Fruit fly (Drosophila melanogaster) whole organism, embryonic: ENCODE results near the gene Rcd2.

Experiments
- Bgb ChIP-seq: fragments of 200-800 bp; sonication (Bioruptor generic); IDR thresholded peaks from 2 replicates; pipeline ENCODE4 v1.3.6; 2022; ENCODE audit warnings: missing biosample characterization, missing genetic modification characterization; ENCODE audit not compliant: partially characterized antibody
- BtbVII ChIP-seq: fragments of 200-800 bp; sonication (Bioruptor generic); optimal IDR thresholded peaks from 3 replicates; lab custom pipeline; 2017; ENCODE audit warnings: missing biosample characterization, mild to moderate bottlenecking, missing genetic modification characterization
- CG10462 ChIP-seq: fragments of 200-800 bp; sonication (Bioruptor generic); optimal IDR thresholded peaks from 2 replicates; lab custom pipeline; 2016; ENCODE audit warnings: missing biosample characterization, missing genetic modification characterization
- CG11504 ChIP-seq: fragments of 200-800 bp; sonication (Bioruptor generic); optimal IDR thresholded peaks from 3 replicates; lab custom pipeline; 2019; ENCODE audit warnings: missing biosample characterization, mild to moderate bottlenecking, missing genetic modification characterization, moderate library complexity
- CG12299 ChIP-seq: fragments of 200-800 bp; sonication (Bioruptor generic); optimal IDR thresholded peaks from 2 replicates; lab custom pipeline; 2018; ENCODE audit warnings: missing biosample characterization, mild to moderate bottlenecking, missing genetic modification characterization
- CG13894 ChIP-seq: fragments of 200-800 bp; sonication (Bioruptor generic); optimal IDR thresholded peaks from 3 replicates; lab custom pipeline; 2018; ENCODE audit warnings: missing biosample characterization, mild to moderate bottlenecking, missing genetic modification characterization, moderate library complexity
- CG16863 ChIP-seq: fragments of 200-800 bp; sonication (Bioruptor generic); optimal IDR thresholded peaks from 3 replicates; lab custom pipeline; 2016; ENCODE audit warnings: missing biosample characterization, missing genetic modification characterization
- CG17612 ChIP-seq: fragments of 200-800 bp; sonication (Bioruptor generic); IDR thresholded peaks from 2 replicates; pipeline ENCODE4 v1.3.6; 2022; ENCODE audit warnings: missing biosample characterization, missing genetic modification characterization
- CG1792 ChIP-seq: fragments of 200-800 bp; sonication (Bioruptor generic); optimal IDR thresholded peaks from 2 replicates; lab custom pipeline; 2016; ENCODE audit warnings: missing biosample characterization, missing genetic modification characterization
- CG2678 ChIP-seq: fragments of 200-800 bp; sonication (Bioruptor generic); optimal IDR thresholded peaks from 3 replicates; lab custom pipeline; 2019; ENCODE audit warnings: missing biosample characterization, mild to moderate bottlenecking, missing genetic modification characterization, moderate library complexity
- CG2712 ChIP-seq: fragments of 200-800 bp; optimal IDR thresholded peaks from 3 replicates; lab custom pipeline; 2019; ENCODE audit warnings: missing biosample characterization, mild to moderate bottlenecking, missing genetic modification characterization, moderate library complexity
- CG33557 ChIP-seq: fragments of 200-800 bp; sonication (Bioruptor generic); optimal IDR thresholded peaks from 2 replicates; lab custom pipeline; 2019; ENCODE audit warnings: missing biosample characterization, mild to moderate bottlenecking, missing genetic modification characterization, moderate library complexity
- CG4282 ChIP-seq: fragments of 200-800 bp; sonication (Bioruptor generic); optimal IDR thresholded peaks from 2 replicates; lab custom pipeline; 2016; ENCODE audit warnings: missing biosample characterization, missing genetic modification characterization
- CG4820 ChIP-seq: fragments of 200-800 bp; sonication (Bioruptor generic); optimal IDR thresholded peaks from 3 replicates; lab custom pipeline; 2016; ENCODE audit warnings: missing biosample characterization, missing genetic modification characterization
- CG6765 ChIP-seq: fragments of 200-800 bp; sonication (Bioruptor generic); optimal IDR thresholded peaks from 3 replicates; lab custom pipeline; 2017; ENCODE audit warnings: missing biosample characterization, mild to moderate bottlenecking, missing genetic modification characterization
- CG7556 ChIP-seq: fragments of 200-800 bp; sonication (Bioruptor generic); optimal IDR thresholded peaks from 2 replicates; lab custom pipeline; 2017; ENCODE audit warnings: missing biosample characterization, mild to moderate bottlenecking, missing genetic modification characterization
- CG9797 ChIP-seq: fragments of 200-800 bp; sonication (Bioruptor generic); optimal IDR thresholded peaks from 3 replicates; lab custom pipeline; 2018; ENCODE audit warnings: missing biosample characterization, mild to moderate bottlenecking, missing genetic modification characterization
- CoRest ChIP-seq: fragments of 200-800 bp; sonication (Bioruptor generic); optimal IDR thresholded peaks from 3 replicates; lab custom pipeline; 2018; ENCODE audit warnings: missing biosample characterization, mild to moderate bottlenecking, missing genetic modification characterization, moderate library complexity
- Deaf1 ChIP-seq: fragments of 200-800 bp; optimal IDR thresholded peaks from 3 replicates; lab custom pipeline; 2019; ENCODE audit warnings: missing biosample characterization, mild to moderate bottlenecking, missing genetic modification characterization, moderate library complexity
- Drgx ChIP-seq: fragments of 200-800 bp; sonication (Bioruptor generic); IDR thresholded peaks from 2 replicates; pipeline ENCODE4 v1.3.6; 2022; ENCODE audit warnings: missing biosample characterization, missing genetic modification characterization
- Elba2 ChIP-seq: fragments of 200-800 bp; sonication (Bioruptor generic); optimal IDR thresholded peaks from 3 replicates; lab custom pipeline; 2016; ENCODE audit warnings: missing biosample characterization, missing genetic modification characterization
- Hmr ChIP-seq: fragments of 200-800 bp; sonication (Bioruptor generic); optimal IDR thresholded peaks from 3 replicates; lab custom pipeline; 2017; ENCODE audit warnings: mild to moderate bottlenecking, missing biosample characterization, missing genetic modification reagents, missing genetic modification characterization
- Hr39 ChIP-seq: fragments of >200 bp; optimal IDR thresholded peaks from 2 replicates; lab custom pipeline; 2017
- Meics ChIP-seq: fragments of 200-800 bp; sonication (Bioruptor generic); optimal IDR thresholded peaks from 2 replicates; lab custom pipeline; 2017; ENCODE audit warnings: missing biosample characterization, mild to moderate bottlenecking, missing genetic modification characterization
- Nf-YC ChIP-seq: fragments of 200-800 bp; optimal IDR thresholded peaks from 3 replicates; lab custom pipeline; 2019; ENCODE audit warnings: missing biosample characterization, mild to moderate bottlenecking, missing genetic modification characterization, moderate library complexity
- Sox100B ChIP-seq: fragments of 200-800 bp; sonication (Bioruptor generic); optimal IDR thresholded peaks from 3 replicates; lab custom pipeline; 2018; ENCODE audit warnings: missing biosample characterization, mild to moderate bottlenecking, missing genetic modification characterization
- Sry-β ChIP-seq: fragments of 200-800 bp; sonication (Bioruptor generic); optimal IDR thresholded peaks from 2 replicates; lab custom pipeline; 2018; ENCODE audit warnings: missing biosample characterization, mild to moderate bottlenecking, missing genetic modification characterization, moderate library complexity
- TFAM ChIP-seq: fragments of 200-800 bp; sonication (Bioruptor generic); optimal IDR thresholded peaks from 2 replicates; lab custom pipeline; 2017; ENCODE audit warnings: missing biosample characterization, missing genetic modification characterization, inconsistent platforms
- abd-A ChIP-seq: fragments of 200-800 bp; sonication (Bioruptor generic); optimal IDR thresholded peaks from 3 replicates; lab custom pipeline; 2019; ENCODE audit warnings: missing biosample characterization, mild to moderate bottlenecking, missing genetic modification characterization, moderate library complexity
- bigmax ChIP-seq: fragments of 200-800 bp; sonication (Bioruptor generic); optimal IDR thresholded peaks from 2 replicates; lab custom pipeline; 2018; ENCODE audit warnings: missing biosample characterization, mild to moderate bottlenecking, missing genetic modification characterization
- danr ChIP-seq: fragments of 200-800 bp; sonication (Bioruptor generic); IDR thresholded peaks from 2 replicates; pipeline ENCODE4 v1.3.6; 2022; ENCODE audit warnings: missing biosample characterization, missing genetic modification characterization
- emc ChIP-seq: fragments of 200-800 bp; sonication (Bioruptor generic); optimal IDR thresholded peaks from 2 replicates; lab custom pipeline; 2016; ENCODE audit warnings: missing biosample characterization, missing genetic modification characterization
- grau ChIP-seq: fragments of 200-800 bp; optimal IDR thresholded peaks from 3 replicates; lab custom pipeline; 2019; ENCODE audit warnings: missing biosample characterization, mild to moderate bottlenecking, missing genetic modification characterization, moderate library complexity
- gsb ChIP-seq: fragments of 200-800 bp; sonication (Bioruptor generic); IDR thresholded peaks from 2 replicates; pipeline ENCODE4 v1.3.6; 2022; ENCODE audit warnings: missing biosample characterization, missing genetic modification characterization
- hbn ChIP-seq: fragments of 200-800 bp; sonication (Bioruptor generic); IDR thresholded peaks from 2 replicates; pipeline ENCODE4 v1.3.6; 2022; ENCODE audit warnings: missing biosample characterization, missing genetic modification characterization; ENCODE audit not compliant: partially characterized antibody
- her ChIP-seq: fragments of 200-800 bp; sonication (Bioruptor generic); optimal IDR thresholded peaks from 2 replicates; lab custom pipeline; 2016; ENCODE audit warnings: missing biosample characterization, missing genetic modification characterization
- hth ChIP-seq: fragments of >200 bp; optimal IDR thresholded peaks from 2 replicates; lab custom pipeline; 2017; ENCODE audit warnings: inconsistent platforms
- nerfin-1 ChIP-seq: fragments of 200-800 bp; sonication (Bioruptor generic); optimal IDR thresholded peaks from 3 replicates; lab custom pipeline; 2019; ENCODE audit warnings: missing biosample characterization, mild to moderate bottlenecking, missing genetic modification characterization, moderate library complexity
- nerfin-2 ChIP-seq: fragments of 200-800 bp; sonication (Bioruptor generic); IDR thresholded peaks from 2 replicates; pipeline ENCODE4 v1.3.6; 2022; ENCODE audit warnings: missing biosample characterization, missing genetic modification characterization; ENCODE audit not compliant: partially characterized antibody
- phol ChIP-seq: fragments of 200-800 bp; sonication (Bioruptor generic); optimal IDR thresholded peaks from 3 replicates; lab custom pipeline; 2018; ENCODE audit warnings: missing biosample characterization, mild to moderate bottlenecking, missing genetic modification characterization, moderate library complexity
- repo ChIP-seq: fragments of 200-800 bp; sonication (Bioruptor generic); optimal IDR thresholded peaks from 2 replicates; lab custom pipeline; 2016; ENCODE audit warnings: missing biosample characterization, missing genetic modification characterization
- sc ChIP-seq, 3 experiments: fragments of >200 bp in 2 of 3; fragments of 200-800 bp in 1 of 3; sonication (Bioruptor generic) in 1 of 3; optimal IDR thresholded peaks; 2 replicates in 2 of 3; 3 replicates in 1 of 3; lab custom pipeline; 2017; ENCODE audit warnings: mild to moderate bottlenecking in 1 of 3, missing biosample characterization in 1 of 3, missing genetic modification characterization in 1 of 3, missing genetic modification reagents in 1 of 3
- schlank ChIP-seq: fragments of 200-800 bp; sonication (Bioruptor generic); optimal IDR thresholded peaks from 2 replicates; lab custom pipeline; 2018; ENCODE audit warnings: missing biosample characterization, mild to moderate bottlenecking, missing genetic modification characterization
- sens ChIP-seq: fragments of 200-800 bp; sonication (Bioruptor generic); peaks from one replicate; lab custom pipeline; 2016; ENCODE audit warnings: missing biosample characterization, missing genetic modification characterization
- seq ChIP-seq: fragments of 200-800 bp; sonication (Bioruptor generic); IDR thresholded peaks from 2 replicates; pipeline ENCODE4 v1.3.6; 2022; ENCODE audit warnings: missing biosample characterization, missing genetic modification characterization
- sisA ChIP-seq: fragments of 200-800 bp; sonication (Bioruptor generic); IDR thresholded peaks from 2 replicates; pipeline ENCODE4 v1.3.6; 2022; ENCODE audit warnings: missing biosample characterization, missing genetic modification characterization
- so ChIP-seq: fragments of 200-800 bp; sonication (Bioruptor generic); IDR thresholded peaks from 3 replicates; pipeline ENCODE4 v1.3.6; 2022; ENCODE audit warnings: missing biosample characterization, missing genetic modification characterization
- tll ChIP-seq, 2 experiments: fragments of 200-800 bp in 1 of 2; fragments of >200 bp in 1 of 2; sonication (Bioruptor generic) in 1 of 2; optimal IDR thresholded peaks; 2 replicates each; lab custom pipeline; 2017 to 2019; ENCODE audit warnings: missing biosample characterization in 2 of 2, missing genetic modification characterization in 2 of 2, mild to moderate bottlenecking in 1 of 2, moderate library complexity in 1 of 2
- trem ChIP-seq: fragments of 200-800 bp; optimal IDR thresholded peaks from 3 replicates; lab custom pipeline; 2019; ENCODE audit warnings: missing biosample characterization, mild to moderate bottlenecking, missing genetic modification characterization, moderate library complexity
- unpg ChIP-seq: fragments of 200-800 bp; sonication (Bioruptor generic); optimal IDR thresholded peaks from 3 replicates; lab custom pipeline; 2018; ENCODE audit warnings: missing biosample characterization, mild to moderate bottlenecking, missing genetic modification characterization, moderate library complexity
- usp ChIP-seq: fragments of >200 bp; optimal IDR thresholded peaks from 2 replicates; lab custom pipeline; 2017; ENCODE audit warnings: missing biosample characterization, missing genetic modification characterization
- vvl ChIP-seq: fragments of 200-800 bp; sonication (Bioruptor generic); IDR thresholded peaks from 2 replicates; pipeline ENCODE4 v1.3.6; 2022; ENCODE audit warnings: missing biosample characterization, missing genetic modification characterization

The Rcd2 gene

dm6 chr3L:20588533-20588932 lies 48.3 kb upstream of the Rcd2 start (continued):
- TF ChIP-seq CG17612 (GFP tag; lab: Robert Waterston, UW) (no peak), CG16863 (no peak), emc (GFP tag; lab: Kevin White, UChicago) (no peak), CG4282 (no peak), CoRest (no peak), sisA (no peak), Nf-YC (tag; lab: Kevin White, UChicago) (no peak), CG2712 (tag; lab: Kevin White, UChicago) (peak; percentile 12), CG12299 (tag; lab: Kevin White, UChicago) (no peak), Sox100B (GFP tag; lab: Kevin White, UChicago) (no peak), so (GFP tag; lab: Robert Waterston, UW) (no peak), her (GFP tag; lab: Kevin White, UChicago) (no peak), nerfin-2 (GFP tag; lab: Robert Waterston, UW) (no peak), abd-A (no peak), vvl (GFP tag; lab: Robert Waterston, UW) (0 out of 2 replicates have a peak, but pooled peaks have one; percentile 30), Elba2 (GFP tag; lab: Kevin White, UChicago) (no peak), hth (lab: Kevin White, UChicago) (no peak), TFAM (GFP tag; lab: Kevin White, UChicago) (no peak), Deaf1 (tag; lab: Kevin White, UChicago) (no peak), seq (GFP tag; lab: Robert Waterston, UW) (no peak), BtbVII (GFP tag; lab: Kevin White, UChicago) (no peak), CG11504 (tag; lab: Kevin White, UChicago) (peak; percentile 29), hbn (no peak), unpg (GFP tag; lab: Kevin White, UChicago) (peak; percentile 19), Hmr (no peak), CG2678 (tag; lab: Kevin White, UChicago) (no peak), sc (optimal IDR thresholded peaks at IDR 0.05; lab: Kevin White, UChicago) (no peak), sc (GFP tag; optimal IDR thresholded peaks at IDR 0.05; lab: Kevin White, UChicago) (no peak), Meics (GFP tag; lab: Kevin White, UChicago) (no peak), danr (no peak), repo (GFP tag; lab: Kevin White, UChicago) (no peak), schlank (no peak), trem (tag; lab: Kevin White, UChicago) (no peak), Drgx (0 out of 2 replicates have a peak, but pooled peaks have one; percentile 27), usp (GFP tag; lab: Kevin White, UChicago) (no peak), nerfin-1 (tag; lab: Kevin White, UChicago) (no peak), Hr39 (lab: Kevin White, UChicago) (no peak), CG4820 (GFP tag; lab: Kevin White, UChicago) (no peak), sens (GFP tag; lab: Kevin White, UChicago) (peak; percentile 28), CG10462 (no peak), grau (tag; lab: Kevin White, UChicago) (no peak), tll (GFP tag; optimal IDR thresholded peaks at IDR 0.05; lab: Kevin White, UChicago) (no peak), phol (peak; percentile 21), CG1792 (no peak), CG13894 (no peak), Bgb (GFP tag; lab: Robert Waterston, UW) (no peak), Sry-β (GFP tag; lab: Kevin White, UChicago) (no peak), CG7556 (GFP tag; lab: Kevin White, UChicago) (no peak), bigmax (GFP tag; lab: Kevin White, UChicago) (no peak), CG33557 (GFP tag; lab: Kevin White, UChicago) (no peak), CG9797 (GFP tag; lab: Kevin White, UChicago) (no peak), gsb (no peak), CG6765 (GFP tag; lab: Kevin White, UChicago) (no peak)
